Fruit fly (Drosophila melanogaster) whole organism, embryonic: ENCODE measurements around the gene tomb.

ENCODE experiments used
- CG12769 ChIP-seq: fragments of 200-800 bp; sonication (Bioruptor generic); optimal IDR thresholded peaks from 2 replicates; lab custom pipeline; 2019; ENCODE audit warnings: missing biosample characterization, mild to moderate bottlenecking, missing genetic modification characterization, moderate library complexity
- CG18262 ChIP-seq: fragments of 200-800 bp; optimal IDR thresholded peaks from 3 replicates; lab custom pipeline; 2019; ENCODE audit warnings: missing biosample characterization, mild to moderate bottlenecking, missing genetic modification characterization, moderate library complexity
- CG4282 ChIP-seq: fragments of 200-800 bp; sonication (Bioruptor generic); optimal IDR thresholded peaks from 2 replicates; lab custom pipeline; 2016; ENCODE audit warnings: missing biosample characterization, missing genetic modification characterization
- CG4360 ChIP-seq: fragments of 200-800 bp; sonication (Bioruptor generic); IDR thresholded peaks from 2 replicates; pipeline ENCODE4 v1.3.6; 2022; ENCODE audit warnings: missing biosample characterization, missing genetic modification characterization
- CG7745 ChIP-seq: fragments of 200-800 bp; sonication (Bioruptor generic); optimal IDR thresholded peaks from 2 replicates; lab custom pipeline; 2018; ENCODE audit warnings: missing biosample characterization, mild to moderate bottlenecking, missing genetic modification characterization, moderate library complexity
- Ets65A ChIP-seq: fragments of 200-800 bp; sonication (Bioruptor generic); peaks from one replicate; lab custom pipeline; 2016; ENCODE audit warnings: missing biosample characterization, missing genetic modification characterization
- Kr ChIP-seq: fragments of 200-800 bp; sonication (Bioruptor generic); optimal IDR thresholded peaks from 2 replicates; lab custom pipeline; 2017; ENCODE audit warnings: missing biosample characterization, mild to moderate bottlenecking, missing genetic modification characterization
- Nf-YC ChIP-seq: fragments of 200-800 bp; optimal IDR thresholded peaks from 3 replicates; lab custom pipeline; 2019; ENCODE audit warnings: missing biosample characterization, mild to moderate bottlenecking, missing genetic modification characterization, moderate library complexity
- dmrt11E ChIP-seq: fragments of 200-800 bp; sonication (Bioruptor generic); optimal IDR thresholded peaks from 3 replicates; lab custom pipeline; 2018; ENCODE audit warnings: missing biosample characterization, mild to moderate bottlenecking, missing genetic modification characterization, moderate library complexity
- gcm2 ChIP-seq: fragments of 200-800 bp; sonication (Bioruptor generic); optimal IDR thresholded peaks from 2 replicates; lab custom pipeline; 2016; ENCODE audit warnings: missing biosample characterization, missing genetic modification characterization
- gsb-n ChIP-seq: fragments of 200-800 bp; sonication (Bioruptor generic); optimal IDR thresholded peaks from 3 replicates; lab custom pipeline; 2018; ENCODE audit warnings: missing biosample characterization, mild to moderate bottlenecking, missing genetic modification characterization
- nerfin-1 ChIP-seq: fragments of 200-800 bp; sonication (Bioruptor generic); optimal IDR thresholded peaks from 3 replicates; lab custom pipeline; 2019; ENCODE audit warnings: missing biosample characterization, mild to moderate bottlenecking, missing genetic modification characterization, moderate library complexity
- oc ChIP-seq: fragments of 200-800 bp; sonication (Bioruptor generic); optimal IDR thresholded peaks from 2 replicates; lab custom pipeline; 2018; ENCODE audit warnings: missing biosample characterization, mild to moderate bottlenecking, missing genetic modification characterization, moderate library complexity
- pros ChIP-seq: fragments of 200-800 bp; sonication (Bioruptor generic); optimal IDR thresholded peaks from 3 replicates; lab custom pipeline; 2019; ENCODE audit warnings: missing biosample characterization, mild to moderate bottlenecking, missing genetic modification characterization, moderate library complexity
- rib ChIP-seq: fragments of 200-800 bp; sonication (Bioruptor generic); IDR thresholded peaks from 2 replicates; pipeline ENCODE4 v1.3.6; 2022; ENCODE audit warnings: missing biosample characterization, missing genetic modification characterization
- seq ChIP-seq: fragments of 200-800 bp; sonication (Bioruptor generic); IDR thresholded peaks from 2 replicates; pipeline ENCODE4 v1.3.6; 2022; ENCODE audit warnings: missing biosample characterization, missing genetic modification characterization
- sisA ChIP-seq: fragments of 200-800 bp; sonication (Bioruptor generic); IDR thresholded peaks from 2 replicates; pipeline ENCODE4 v1.3.6; 2022; ENCODE audit warnings: missing biosample characterization, missing genetic modification characterization

The tomb gene

DNA sequence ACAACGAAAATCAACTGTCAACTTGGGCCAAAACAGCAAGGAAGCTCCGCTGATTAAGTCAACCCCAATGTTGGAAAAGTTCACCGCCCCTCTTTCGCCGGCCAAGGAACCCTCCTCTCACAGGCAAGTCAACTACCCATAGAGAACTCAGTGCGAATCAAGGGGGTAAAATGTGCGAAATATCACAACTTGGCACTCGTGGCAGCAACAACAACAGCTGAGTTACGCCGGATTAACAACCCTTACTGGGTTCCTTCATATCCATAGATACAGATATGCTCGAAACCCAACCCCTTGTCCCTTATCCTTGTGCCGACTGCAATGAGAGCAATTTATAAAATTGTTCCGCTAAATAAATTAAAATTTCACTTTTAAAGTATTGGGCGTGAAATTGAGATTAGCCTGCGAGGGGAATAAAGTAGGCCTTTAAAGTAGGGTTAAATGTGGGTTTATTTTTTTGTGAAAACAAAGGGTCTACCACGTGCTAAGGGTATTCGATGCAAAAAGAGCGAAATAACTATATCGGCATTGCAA lies 47.4 kb downstream of the tomb start:
- TF ChIP-seq dmrt11E (tag; lab: Kevin White, UChicago) = no peak
- TF ChIP-seq gsb-n = peak; percentile 96
- peak; percentile 16 for TF ChIP-seq Nf-YC (tag; lab: Kevin White, UChicago)
- no peak for TF ChIP-seq CG12769 (tag; lab: Kevin White, UChicago)
- peak; percentile 88 for TF ChIP-seq pros (GFP tag; lab: Kevin White, UChicago)
- TF ChIP-seq CG7745 = peak; percentile 19
- no peak for TF ChIP-seq CG4282 (GFP tag; lab: Kevin White, UChicago)
- TF ChIP-seq gcm2 (GFP tag; lab: Kevin White, UChicago) = no peak
- peak; percentile 34 for TF ChIP-seq Ets65A (GFP tag; lab: Kevin White, UChicago)
- no peak for TF ChIP-seq CG18262
- TF ChIP-seq oc (tag; lab: Kevin White, UChicago) = peak; percentile 32
- TF ChIP-seq nerfin-1 (tag; lab: Kevin White, UChicago) = peak; percentile 74
- TF ChIP-seq CG4360 = peak; percentile 87
- no peak for TF ChIP-seq rib
- TF ChIP-seq sisA (GFP tag; lab: Robert Waterston, UW) = no peak
- peak; percentile 31 for TF ChIP-seq Kr
- peak; percentile 56 for TF ChIP-seq seq (GFP tag; lab: Robert Waterston, UW)
